Worm (Caenorhabditis elegans) whole organism, young adult: ENCODE results near the gene K08F9.3.

Source experiments
- ama-1 ChIP-seq, 3 experiments: fragments of 150-350 bp in 1 of 3; sonication (generic microtip) in 2 of 3; optimal IDR thresholded peaks; 2 replicates each; lab custom pipeline; 2014 to 2018; ENCODE audit warnings: missing biosample characterization in 2 of 3, missing genetic modification characterization in 2 of 3, missing genetic modification reagents in 2 of 3
- pha-4 ChIP-seq: fragments of 150-350 bp; sonication (generic microtip); optimal IDR thresholded peaks from 2 replicates; lab custom pipeline; 2014; ENCODE audit warnings: missing biosample characterization, missing genetic modification reagents, missing genetic modification characterization

DNA sequence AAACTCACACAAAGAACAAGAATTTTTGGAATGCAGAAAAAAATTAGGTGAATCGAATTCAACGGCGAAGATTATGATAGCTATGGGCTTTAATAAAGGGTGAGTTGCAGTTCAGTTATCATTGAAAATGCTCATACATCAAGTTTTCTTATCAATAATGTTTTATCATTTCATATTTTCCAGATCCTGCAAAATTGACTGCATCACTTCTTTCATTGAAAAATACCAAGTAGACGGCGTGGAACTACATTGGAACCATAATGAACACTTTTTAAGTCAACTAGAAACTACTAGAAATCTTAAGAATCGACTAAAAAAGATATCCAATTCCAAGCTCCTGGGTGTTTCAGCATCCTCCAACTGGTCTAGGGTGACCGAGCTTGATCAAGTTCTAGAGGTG lies 2.9 kb downstream of the K08F9.3 start, which contains the start of gene K08F9.1:
- TF ChIP-seq ama-1 (optimal IDR thresholded peaks at IDR 0.05; lab: Kevin White, UChicago) (no peak), ama-1 (GFP tag; optimal IDR thresholded peaks at IDR 0.05; lab: Kevin White, UChicago) (no peak), pha-4 (tag; lab: Kevin White, UChicago) (no peak)
